Worm (Caenorhabditis elegans): Measurements from ENCODE around the gene dhrs-4.

DNA sequence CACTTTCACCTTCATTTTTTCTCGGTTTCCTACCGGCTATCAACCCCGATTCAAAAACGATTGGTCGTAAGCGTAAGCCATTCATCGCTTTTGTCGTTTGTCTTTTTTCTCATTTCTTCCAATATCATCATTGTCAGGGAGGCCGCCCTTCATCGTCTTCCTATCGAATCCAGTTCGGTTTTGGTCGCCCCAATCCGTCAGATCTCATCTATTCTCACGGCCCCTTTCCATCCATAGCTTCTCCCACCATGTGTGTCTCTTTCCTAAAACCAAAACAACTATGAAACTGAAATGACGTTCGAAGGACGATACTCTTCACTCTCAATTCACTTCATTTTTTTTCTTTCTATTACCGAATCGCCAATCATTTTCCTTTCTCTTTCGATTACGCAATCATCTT lies 46.6 kb upstream of the dhrs-4 start:
- TF ChIP-seq blmp-1 (tag; optimal IDR thresholded peaks at IDR 0.05; ENCODE audit: insufficient read depth), result peak; percentile 4
- no peak for TF ChIP-seq skn-1 (tag; optimal IDR thresholded peaks at IDR 0.05)
- no peak for TF ChIP-seq egl-27 (tag; optimal IDR thresholded peaks at IDR 0.05)

All from whole organism, L2 larva.